Fruit fly (Drosophila melanogaster) whole organism, wandering third instar larva: ENCODE data around the gene SrpRalpha.
A peak's percentile ranks its signal among the peaks of the same experiment; 100 is the strongest.

Source experiments
- Abd-B ChIP-seq: fragments of >200 bp; optimal IDR thresholded peaks from 2 replicates; lab custom pipeline; 2017; ENCODE audit warnings: missing biosample characterization, missing genetic modification characterization
- CG32264 ChIP-seq: fragments of 200-800 bp; sonication (Bioruptor generic); optimal IDR thresholded peaks from 2 replicates; lab custom pipeline; 2016; ENCODE audit warnings: missing biosample characterization, missing genetic modification characterization
- CG9705 ChIP-seq: fragments of 200-800 bp; sonication (Bioruptor generic); optimal IDR thresholded peaks from 2 replicates; lab custom pipeline; 2018; ENCODE audit warnings: missing biosample characterization, mild to moderate bottlenecking, missing genetic modification characterization
- CrebA ChIP-seq: fragments of 200-800 bp; sonication (Bioruptor generic); optimal IDR thresholded peaks from 2 replicates; lab custom pipeline; 2016; ENCODE audit warnings: missing biosample characterization, mild to moderate bottlenecking, missing genetic modification characterization, borderline replicate concordance
- Dfd ChIP-seq: fragments of >200 bp; optimal IDR thresholded peaks from 2 replicates; lab custom pipeline; 2017; ENCODE audit warnings: missing biosample characterization, missing genetic modification characterization
- Dif ChIP-seq: fragments of 200-275, 200-300 bp; sonication (Bioruptor generic); optimal IDR thresholded peaks from 2 replicates; lab custom pipeline; 2018; ENCODE audit warnings: missing biosample characterization, missing genetic modification characterization; ENCODE audit not compliant: partially characterized antibody
- GATAd ChIP-seq: sonication (Bioruptor generic); optimal IDR thresholded peaks from 2 replicates; lab custom pipeline; 2016; ENCODE audit warnings: missing biosample characterization, missing genetic modification characterization
- HLH106 ChIP-seq: fragments of 200-800 bp; optimal IDR thresholded peaks from 3 replicates; lab custom pipeline; 2019; ENCODE audit warnings: missing biosample characterization, mild to moderate bottlenecking, missing genetic modification characterization, moderate library complexity
- Hnf4 ChIP-seq: fragments of 200-800 bp; sonication (Bioruptor generic); optimal IDR thresholded peaks from 2 replicates; lab custom pipeline; 2016; ENCODE audit warnings: missing biosample characterization, mild to moderate bottlenecking, missing genetic modification characterization
- Hr78 ChIP-seq: fragments of >200 bp; optimal IDR thresholded peaks from 2 replicates; lab custom pipeline; 2017; ENCODE audit warnings: missing biosample characterization, missing genetic modification characterization
- Hr83 ChIP-seq: fragments of 200-300 bp; sonication (Bioruptor generic); optimal IDR thresholded peaks from 2 replicates; lab custom pipeline; 2016; ENCODE audit warnings: missing biosample characterization, mild to moderate bottlenecking, missing genetic modification characterization, moderate library complexity; ENCODE audit not compliant: poor library complexity, severe bottlenecking
- Jra ChIP-seq: sonication (Bioruptor generic); optimal IDR thresholded peaks from 2 replicates; lab custom pipeline; 2016; ENCODE audit warnings: missing biosample characterization, missing genetic modification characterization
- Mio ChIP-seq: sonication (Bioruptor generic); optimal IDR thresholded peaks from 2 replicates; lab custom pipeline; 2016; ENCODE audit warnings: missing biosample characterization, missing genetic modification characterization
- Myc ChIP-seq: fragments of >200 bp; optimal IDR thresholded peaks from 2 replicates; lab custom pipeline; 2017
- N ChIP-seq: fragments of >200 bp; optimal IDR thresholded peaks from 2 replicates; lab custom pipeline; 2018; ENCODE audit warnings: missing biosample characterization, missing external identifiers, missing genetic modification characterization
- OdsH ChIP-seq: fragments of 200-800 bp; sonication (Bioruptor generic); optimal IDR thresholded peaks from 2 replicates; lab custom pipeline; 2016; ENCODE audit warnings: missing biosample characterization, mild to moderate bottlenecking, missing genetic modification characterization
- Rel ChIP-seq, 2 experiments: fragments of 200-800 bp; sonication (Bioruptor generic) in 1 of 2; optimal IDR thresholded peaks; 2 replicates in 1 of 2; 3 replicates in 1 of 2; lab custom pipeline; 2016 to 2019; ENCODE audit warnings: mild to moderate bottlenecking in 2 of 2, missing biosample characterization in 2 of 2, missing genetic modification characterization in 2 of 2, moderate library complexity in 1 of 2
- Sp1 ChIP-seq: fragments of 200-800 bp; sonication (Bioruptor generic); optimal IDR thresholded peaks from 3 replicates; lab custom pipeline; 2019; ENCODE audit warnings: missing biosample characterization, mild to moderate bottlenecking, missing genetic modification characterization, moderate library complexity
- Vsx2 ChIP-seq: fragments of 200-300, 225-300 bp; sonication (Bioruptor generic); optimal IDR thresholded peaks from 2 replicates; lab custom pipeline; 2018; ENCODE audit warnings: missing biosample characterization, missing genetic modification characterization; ENCODE audit not compliant: partially characterized antibody
- br ChIP-seq: fragments of 200-800 bp; sonication (Bioruptor generic); optimal IDR thresholded peaks from 2 replicates; lab custom pipeline; 2016; ENCODE audit warnings: missing biosample characterization, missing genetic modification characterization
- brk ChIP-seq: fragments of 200-800 bp; sonication (Bioruptor generic); optimal IDR thresholded peaks from 2 replicates; lab custom pipeline; 2016; ENCODE audit warnings: missing biosample characterization, mild to moderate bottlenecking, missing genetic modification characterization
- dl ChIP-seq, 2 experiments: fragments of 175-275, 200-275 bp in 1 of 2; fragments of 200-275 bp in 1 of 2; sonication (Bioruptor generic); optimal IDR thresholded peaks; lab custom pipeline; 2018; ENCODE audit warnings: mild to moderate bottlenecking in 2 of 2, missing biosample characterization in 2 of 2, missing genetic modification characterization in 2 of 2, moderate library complexity in 2 of 2; ENCODE audit not compliant: partially characterized antibody in 2 of 2, insufficient read depth in 1 of 2
- dmrt93B ChIP-seq: fragments of 200-800 bp; sonication (Bioruptor generic); optimal IDR thresholded peaks from 2 replicates; lab custom pipeline; 2018; ENCODE audit warnings: missing biosample characterization, mild to moderate bottlenecking, missing genetic modification characterization
- dsf ChIP-seq: sonication (Bioruptor generic); optimal IDR thresholded peaks from 2 replicates; lab custom pipeline; 2016; ENCODE audit warnings: missing biosample characterization, missing genetic modification characterization, borderline replicate concordance
- ey ChIP-seq: fragments of 200-800 bp; sonication (Bioruptor generic); optimal IDR thresholded peaks from 2 replicates; lab custom pipeline; 2016; ENCODE audit warnings: missing biosample characterization, missing genetic modification characterization
- foxo ChIP-seq, 2 experiments: fragments of 200-800 bp; sonication (Bioruptor generic); optimal IDR thresholded peaks; 2 replicates in 1 of 2; 3 replicates in 1 of 2; lab custom pipeline; 2016 to 2017; ENCODE audit warnings: missing biosample characterization in 2 of 2, missing genetic modification characterization in 2 of 2
- fru ChIP-seq: fragments of 200-800 bp; sonication (Bioruptor generic); optimal IDR thresholded peaks from 3 replicates; lab custom pipeline; 2016; ENCODE audit warnings: missing biosample characterization, mild to moderate bottlenecking, missing genetic modification characterization
- h ChIP-seq: fragments of 200-800 bp; sonication (Bioruptor generic); optimal IDR thresholded peaks from 3 replicates; lab custom pipeline; 2016; ENCODE audit warnings: missing biosample characterization, mild to moderate bottlenecking, missing genetic modification characterization
- jim ChIP-seq: fragments of 175-275, 200-325 bp; sonication (Bioruptor generic); optimal IDR thresholded peaks from 2 replicates; lab custom pipeline; 2016; ENCODE audit warnings: missing biosample characterization, mild to moderate bottlenecking, missing genetic modification characterization
- lola ChIP-seq: fragments of >200 bp; optimal IDR thresholded peaks from 2 replicates; lab custom pipeline; 2017; ENCODE audit warnings: missing biosample characterization, missing genetic modification characterization
- pan ChIP-seq: fragments of >200 bp; optimal IDR thresholded peaks from 2 replicates; lab custom pipeline; 2017
- psq ChIP-seq: fragments of 200-800 bp; sonication (Bioruptor generic); optimal IDR thresholded peaks from 3 replicates; lab custom pipeline; 2017; ENCODE audit warnings: missing biosample characterization, mild to moderate bottlenecking, missing genetic modification characterization, moderate library complexity
- rgr ChIP-seq: fragments of 200-800 bp; sonication (Bioruptor generic); optimal IDR thresholded peaks from 3 replicates; lab custom pipeline; 2016; ENCODE audit warnings: missing biosample characterization, mild to moderate bottlenecking, missing genetic modification characterization
- sage ChIP-seq: fragments of 200-800 bp; sonication (Bioruptor generic); optimal IDR thresholded peaks from 2 replicates; lab custom pipeline; 2016; ENCODE audit warnings: missing biosample characterization, mild to moderate bottlenecking, missing genetic modification characterization
- sv ChIP-seq: fragments of 200-800 bp; sonication (Bioruptor generic); optimal IDR thresholded peaks from 3 replicates; lab custom pipeline; 2016; ENCODE audit warnings: missing biosample characterization, missing genetic modification characterization
- tai ChIP-seq: sonication (Bioruptor generic); optimal IDR thresholded peaks from 2 replicates; lab custom pipeline; 2016; ENCODE audit warnings: missing biosample characterization, missing genetic modification characterization
- usp ChIP-seq: fragments of >200 bp; optimal IDR thresholded peaks from 2 replicates; lab custom pipeline; 2017; ENCODE audit warnings: missing biosample characterization, missing genetic modification characterization
- woc ChIP-seq: sonication (Bioruptor generic); optimal IDR thresholded peaks from 2 replicates; lab custom pipeline; 2016; ENCODE audit warnings: missing biosample characterization, mild to moderate bottlenecking, missing genetic modification characterization

The SrpRalpha gene

dm6 chrX:11153826-11154510 lies 25.1 kb upstream of the SrpRalpha start, which contains the start of the genes rtv and Dlic:
TSS of gene rtv (minus strand) at chrX:11153990.
TSS of gene Dlic (plus strand) at chrX:11154421.
- no peak for TF ChIP-seq woc (GFP tag; lab: Kevin White, UChicago)
- TF ChIP-seq psq: peak; percentile 99
- no peak for TF ChIP-seq sv
- TF ChIP-seq fru: peak; percentile 45
- no peak for TF ChIP-seq Hr78 (GFP tag; lab: Kevin White, UChicago)
- no peak for TF ChIP-seq Jra (GFP tag; lab: Kevin White, UChicago)
- TF ChIP-seq Hnf4 (GFP tag; lab: Kevin White, UChicago): no peak
- TF ChIP-seq HLH106 (tag; lab: Kevin White, UChicago): peak; percentile 29
- no peak for TF ChIP-seq Rel (GFP tag; optimal IDR thresholded peaks at IDR 0.05; lab: Kevin White, UChicago)
- TF ChIP-seq Rel (tag; optimal IDR thresholded peaks at IDR 0.05; lab: Kevin White, UChicago): peak; percentile 43
- no peak for TF ChIP-seq CG9705
- no peak for TF ChIP-seq jim (GFP tag; lab: Kevin White, UChicago)
- TF ChIP-seq Hr83: no peak
- TF ChIP-seq foxo (GFP tag; optimal IDR thresholded peaks at IDR 0.05; lab: Kevin White, UChicago): peak in 1 of 2 experiments; percentile 51
- TF ChIP-seq GATAd (GFP tag; lab: Kevin White, UChicago): no peak
- TF ChIP-seq h: no peak
- TF ChIP-seq Vsx2 (GFP tag; lab: Kevin White, UChicago): no peak
- TF ChIP-seq usp (GFP tag; lab: Kevin White, UChicago): no peak
- TF ChIP-seq br (GFP tag; lab: Kevin White, UChicago): no peak
- no peak for TF ChIP-seq pan (lab: Kevin White, UChicago)
- TF ChIP-seq rgr (GFP tag; lab: Kevin White, UChicago): peak; percentile 8
- peak; percentile 65 for TF ChIP-seq Myc (lab: Kevin White, UChicago)
- TF ChIP-seq, all 38 proteins: peak for 7

- TF ChIP-seq tai (no peak), sage (GFP tag; lab: Kevin White, UChicago) (peak; percentile 23)
These were observed 24.5 kb upstream of the SrpRalpha start for dm6 chrX:11153413-11153812.

dm6 chrX:11149201-11149600 lies 20.3 kb upstream of the SrpRalpha start, which contains the start of gene Lint-1:
TSS of gene Lint-1 (plus strand) at chrX:11149323.
- no peak for TF ChIP-seq Rel (GFP tag; optimal IDR thresholded peaks at IDR 0.05; lab: Kevin White, UChicago)
- no peak for TF ChIP-seq Rel (tag; optimal IDR thresholded peaks at IDR 0.05; lab: Kevin White, UChicago)
- TF ChIP-seq br (GFP tag; lab: Kevin White, UChicago): peak; percentile 18
- peak; percentile 4 for TF ChIP-seq sage (GFP tag; lab: Kevin White, UChicago)
- TF ChIP-seq Abd-B (GFP tag; lab: Kevin White, UChicago): no peak
- no peak for TF ChIP-seq lola (GFP tag; lab: Kevin White, UChicago)
- no peak for TF ChIP-seq dl (GFP tag; optimal IDR thresholded peaks at IDR 0.05; lab: Kevin White, UChicago; ENCODE audit: insufficient read depth in 1 of 2, partially characterized antibody in 2 of 2)
- TF ChIP-seq Hr83: peak; percentile 8
- TF ChIP-seq psq: no peak
- no peak for TF ChIP-seq Jra (GFP tag; lab: Kevin White, UChicago)
- TF ChIP-seq dsf (GFP tag; lab: Kevin White, UChicago): no peak
- TF ChIP-seq ey (GFP tag; lab: Kevin White, UChicago): peak; percentile 33
- peak; percentile 26 for TF ChIP-seq rgr (GFP tag; lab: Kevin White, UChicago)
- no peak for TF ChIP-seq Hr78 (GFP tag; lab: Kevin White, UChicago)
- no peak for TF ChIP-seq pan (lab: Kevin White, UChicago)
- TF ChIP-seq fru: peak; percentile 10
- TF ChIP-seq N (GFP tag; lab: Kevin White, UChicago): no peak
- TF ChIP-seq brk (GFP tag; lab: Kevin White, UChicago): no peak
- no peak for TF ChIP-seq Mio
- TF ChIP-seq Dif (GFP tag; lab: Kevin White, UChicago): no peak
- no peak for TF ChIP-seq usp (GFP tag; lab: Kevin White, UChicago)
- no peak for TF ChIP-seq HLH106 (tag; lab: Kevin White, UChicago)
- TF ChIP-seq GATAd (GFP tag; lab: Kevin White, UChicago): no peak
- no peak for TF ChIP-seq CrebA (GFP tag; lab: Kevin White, UChicago)
- no peak for TF ChIP-seq Dfd (GFP tag; lab: Kevin White, UChicago)
- peak; percentile 5 for TF ChIP-seq Sp1 (GFP tag; lab: Kevin White, UChicago)
- TF ChIP-seq jim (GFP tag; lab: Kevin White, UChicago): no peak
- no peak for TF ChIP-seq Vsx2 (GFP tag; lab: Kevin White, UChicago)
- TF ChIP-seq CG32264 (GFP tag; lab: Kevin White, UChicago): no peak
- TF ChIP-seq tai: no peak
- TF ChIP-seq dmrt93B: no peak
- peak in 1 of 2 experiments; percentile 7 for TF ChIP-seq foxo (GFP tag; optimal IDR thresholded peaks at IDR 0.05; lab: Kevin White, UChicago)
- peak; percentile 18 for TF ChIP-seq Hnf4 (GFP tag; lab: Kevin White, UChicago)
- TF ChIP-seq OdsH (GFP tag; lab: Kevin White, UChicago): no peak
- TF ChIP-seq CG9705: no peak
- TF ChIP-seq woc (GFP tag; lab: Kevin White, UChicago): peak; percentile 45
- no peak for TF ChIP-seq Myc (lab: Kevin White, UChicago)
- TF ChIP-seq h: peak; percentile 40
- TF ChIP-seq sv: no peak
- TF ChIP-seq, all 38 proteins: peak for 11
